Worm (Caenorhabditis elegans) whole organism, L1 larva: ENCODE results near the gene fbxc-32.
"Not testable (repeated sequence)": the region's sequence is repeated elsewhere in the genome, so short reads cannot be mapped to it uniquely, and the experiment has no call there.

Experiments used
- Y116A8C.19 ChIP-seq: sonication (generic microtip); optimal IDR thresholded peaks from 2 replicates; lab custom pipeline; 2016; ENCODE audit warnings: missing compliant biosample characterization, missing genetic modification characterization, borderline replicate concordance
- aly-2 ChIP-seq: fragments of 150-350 bp; optimal IDR thresholded peaks from 2 replicates; lab custom pipeline; 2014; ENCODE audit warnings: missing biosample characterization, missing genetic modification characterization
- ceh-90 ChIP-seq: sonication (generic microtip); optimal IDR thresholded peaks from 2 replicates; lab custom pipeline; 2016; ENCODE audit warnings: missing genetic modification characterization, missing compliant biosample characterization
- dpl-1 ChIP-seq, 3 experiments: fragments of 150-350 bp in 2 of 3; sonication (generic microtip) in 1 of 3; optimal IDR thresholded peaks; 2 replicates each; lab custom pipeline; 2014 to 2017; ENCODE audit warnings: missing biosample characterization in 3 of 3, missing genetic modification characterization in 3 of 3, missing genetic modification reagents in 3 of 3
- dsc-1 ChIP-seq: sonication (generic microtip); optimal IDR thresholded peaks from 2 replicates; lab custom pipeline; 2016; ENCODE audit warnings: mild to moderate bottlenecking, missing genetic modification characterization, missing compliant biosample characterization
- efl-1 ChIP-seq, 4 experiments: fragments of 150-350 bp; optimal IDR thresholded peaks in 3 of 4; peaks in 1 of 4; 1 replicate in 1 of 4; 2 replicates in 3 of 4; lab custom pipeline; 2014; ENCODE audit warnings: missing biosample characterization in 2 of 4, missing genetic modification characterization in 2 of 4, missing genetic modification reagents in 2 of 4
- egl-13 ChIP-seq: sonication (generic microtip); optimal IDR thresholded peaks from 2 replicates; lab custom pipeline; 2016; ENCODE audit warnings: missing genotype, missing genetic modification reagents, missing genetic modification characterization, missing compliant biosample characterization
- elt-2 ChIP-seq: sonication (generic microtip); optimal IDR thresholded peaks from 2 replicates; lab custom pipeline; 2016; ENCODE audit warnings: missing genetic modification characterization, mild to moderate bottlenecking, inconsistent platforms, missing compliant biosample characterization, missing genetic modification reagents
- ets-5 ChIP-seq: fragments of 200-800 bp; sonication (Bioruptor generic); IDR thresholded peaks from 2 replicates; pipeline ENCODE4 v1.3.6; 2022; ENCODE audit warnings: missing genetic modification characterization, missing compliant biosample characterization
- fkh-8 ChIP-seq: sonication (generic microtip); optimal IDR thresholded peaks from 2 replicates; lab custom pipeline; 2016; ENCODE audit warnings: mild to moderate bottlenecking, missing genetic modification characterization, missing compliant biosample characterization
- irx-1 ChIP-seq: sonication (generic microtip); optimal IDR thresholded peaks from 2 replicates; lab custom pipeline; 2016; ENCODE audit warnings: missing genetic modification characterization, missing compliant biosample characterization
- isw-1 ChIP-seq: fragments of 200-800 bp; sonication (Bioruptor generic); IDR thresholded peaks from 2 replicates; pipeline ENCODE4 v1.3.6; 2022; ENCODE audit warnings: missing genetic modification characterization, missing compliant biosample characterization
- jun-1 ChIP-seq: fragments of 150-350 bp; optimal IDR thresholded peaks from 2 replicates; lab custom pipeline; 2014; ENCODE audit warnings: missing biosample characterization, missing genetic modification reagents, missing genetic modification characterization
- lin-14 ChIP-seq: fragments of 200-800 bp; sonication (Bioruptor generic); optimal IDR thresholded peaks from 2 replicates; lab custom pipeline; 2018; ENCODE audit warnings: mild to moderate bottlenecking, missing genetic modification characterization, moderate library complexity, missing compliant biosample characterization
- lin-15B ChIP-seq: fragments of 150-350 bp; sonication (generic microtip); optimal IDR thresholded peaks from 3 replicates; lab custom pipeline; 2014; ENCODE audit warnings: missing biosample characterization, missing genetic modification characterization
- lin-35 ChIP-seq, 2 experiments: fragments of 150-350 bp; optimal IDR thresholded peaks; 2 replicates each; lab custom pipeline; 2014; ENCODE audit warnings: missing biosample characterization in 2 of 2, missing genetic modification characterization in 2 of 2, missing genetic modification reagents in 2 of 2
- lin-39 ChIP-seq: fragments of 150-350 bp; optimal IDR thresholded peaks from 2 replicates; lab custom pipeline; 2014; ENCODE audit warnings: missing biosample characterization, missing genetic modification reagents, missing genetic modification characterization
- lsy-2 ChIP-seq, 2 experiments: fragments of 150-350 bp; optimal IDR thresholded peaks; 2 replicates each; lab custom pipeline; 2014; ENCODE audit warnings: missing biosample characterization in 2 of 2, missing genetic modification characterization in 2 of 2
- mab-9 ChIP-seq: fragments of 200-800 bp; sonication (Bioruptor generic); IDR thresholded peaks from 2 replicates; pipeline ENCODE4 v1.3.6; 2022; ENCODE audit warnings: missing genetic modification reagents, missing genetic modification characterization, missing compliant biosample characterization
- nhr-20 ChIP-seq: sonication (generic microtip); optimal IDR thresholded peaks from 2 replicates; lab custom pipeline; 2016; ENCODE audit warnings: mild to moderate bottlenecking, missing genetic modification characterization, missing compliant biosample characterization
- nhr-237 ChIP-seq: fragments of 150-350 bp; optimal IDR thresholded peaks from 2 replicates; lab custom pipeline; 2014; ENCODE audit warnings: missing biosample characterization, missing genetic modification characterization
- nhr-76 ChIP-seq: sonication (generic microtip); optimal IDR thresholded peaks from 2 replicates; lab custom pipeline; 2017; ENCODE audit warnings: missing biosample characterization, missing genetic modification characterization
- nhr-77 ChIP-seq: fragments of 150-350 bp; optimal IDR thresholded peaks from 2 replicates; lab custom pipeline; 2014; ENCODE audit warnings: missing biosample characterization, missing genetic modification characterization
- nhr-84 ChIP-seq: sonication (generic microtip); optimal IDR thresholded peaks from 2 replicates; lab custom pipeline; 2017; ENCODE audit warnings: missing biosample characterization, missing genetic modification characterization
- pag-3 ChIP-seq: sonication (generic microtip); optimal IDR thresholded peaks from 2 replicates; lab custom pipeline; 2017; ENCODE audit warnings: missing genetic modification characterization, mild to moderate bottlenecking, missing compliant biosample characterization, antibody characterized with exemption, borderline replicate concordance; ENCODE audit not compliant: insufficient read depth
- pax-3 ChIP-seq: fragments of 200-800 bp; sonication (Bioruptor generic); optimal IDR thresholded peaks from 2 replicates; lab custom pipeline; 2018; ENCODE audit warnings: mild to moderate bottlenecking, missing genetic modification characterization, moderate library complexity, missing compliant biosample characterization
- pqm-1 ChIP-seq: sonication (generic microtip); optimal IDR thresholded peaks from 3 replicates; lab custom pipeline; 2017; ENCODE audit warnings: missing biosample characterization, missing genetic modification characterization
- snpc-4 ChIP-seq: fragments of 150-350 bp; optimal IDR thresholded peaks from 2 replicates; lab custom pipeline; 2014; ENCODE audit warnings: missing biosample characterization, missing genetic modification characterization
- sup-37 ChIP-seq: fragments of 200-800 bp; sonication (Bioruptor generic); optimal IDR thresholded peaks from 2 replicates; lab custom pipeline; 2018; ENCODE audit warnings: mild to moderate bottlenecking, missing genetic modification characterization, missing compliant biosample characterization
- swsn-7 ChIP-seq: sonication (generic microtip); optimal IDR thresholded peaks from 2 replicates; lab custom pipeline; 2016; ENCODE audit warnings: missing genetic modification characterization, missing compliant biosample characterization
- tlp-1 ChIP-seq: fragments of 150-350 bp; optimal IDR thresholded peaks from 2 replicates; lab custom pipeline; 2014; ENCODE audit warnings: missing biosample characterization, missing genetic modification characterization
- unc-98 ChIP-seq: fragments of 200-800 bp; sonication (Bioruptor generic); IDR thresholded peaks from 2 replicates; pipeline ENCODE4 v1.3.6; 2022; ENCODE audit warnings: missing genetic modification characterization, missing compliant biosample characterization

The fbxc-32 gene

ce11 chrII:938549-938948 lies 9.4 kb downstream of the fbxc-32 start, which contains the start of gene R07C3.3:
Gene R07C3.3 (plus strand): TSS chrII:938849.
- TF ChIP-seq nhr-76 (no peak), nhr-20 (tag; lab: Kevin White, UChicago) (no peak), lin-15B (tag; lab: Kevin White, UChicago) (no peak), lin-14 (GFP tag; lab: Kevin White, UChicago) (no peak), jun-1 (tag; lab: Kevin White, UChicago) (no peak), swsn-7 (tag; lab: Kevin White, UChicago) (no peak), ceh-90 (tag; lab: Kevin White, UChicago) (no peak), unc-98 (no peak), pax-3 (tag; lab: Kevin White, UChicago) (no peak), sup-37 (no peak), Y116A8C.19 (tag; lab: Kevin White, UChicago) (no peak), egl-13 (no peak), isw-1 (GFP tag; lab: Robert Waterston, UW) (no peak)

ce11 chrII:937265-937664 lies 10.7 kb downstream of the fbxc-32 start:
- TF ChIP-seq pqm-1 (tag; lab: Kevin White, UChicago): no peak
- no peak for TF ChIP-seq dsc-1 (tag; lab: Kevin White, UChicago)
- no peak for TF ChIP-seq nhr-77
- TF ChIP-seq Y116A8C.19 (tag; lab: Kevin White, UChicago): no peak
- no peak for TF ChIP-seq pax-3 (tag; lab: Kevin White, UChicago)
- TF ChIP-seq aly-2 (tag; lab: Kevin White, UChicago): no peak
- no peak for TF ChIP-seq isw-1 (GFP tag; lab: Robert Waterston, UW)
- TF ChIP-seq dpl-1 (GFP tag; optimal IDR thresholded peaks at IDR 0.05; lab: Kevin White, UChicago): no peak
- TF ChIP-seq mab-9 (GFP tag; lab: Robert Waterston, UW): no peak
- no peak for TF ChIP-seq irx-1
- no peak for TF ChIP-seq lin-35 (GFP tag; optimal IDR thresholded peaks at IDR 0.05; lab: Kevin White, UChicago)
- no peak for TF ChIP-seq ets-5 (GFP tag; lab: Robert Waterston, UW)
- no peak for TF ChIP-seq fkh-8
- no peak for TF ChIP-seq nhr-84
- no peak for TF ChIP-seq lsy-2 (tag; optimal IDR thresholded peaks at IDR 0.05; lab: Kevin White, UChicago)
- TF ChIP-seq, all 84 proteins: peak for 0

- TF ChIP-seq elt-2 (tag; lab: Kevin White, UChicago) (no peak), snpc-4 (tag; lab: Kevin White, UChicago) (no peak), efl-1 (optimal IDR thresholded peaks at IDR 0.05; lab: Kevin White, UChicago) (no peak), efl-1 (GFP tag; optimal IDR thresholded peaks at IDR 0.05 in 1 of 2; lab: Kevin White, UChicago) (peak in 1 of 2 experiments; percentile 6)
These were observed 15.3 kb downstream of the fbxc-32 start, which contains the start of gene acs-15 for ce11 chrII:932718-933117. Gene acs-15 (plus strand): TSS chrII:933018.

ce11 chrII:930871-931270 lies 17.1 kb downstream of the fbxc-32 start, which contains the start of gene fbxc-34:
Gene fbxc-34 (plus strand): TSS chrII:931171.
- TF ChIP-seq lin-39 (tag; lab: Kevin White, UChicago); tlp-1; Y116A8C.19 (tag; lab: Kevin White, UChicago): not testable (repeated sequence)
- TF ChIP-seq, all 84 proteins: peak for 0; not testable (repeated sequence) for 84

ce11 chrII:927331-927730 lies 20.7 kb downstream of the fbxc-32 start, which contains the start of gene R07C3.13:
Gene R07C3.13 (minus strand): TSS chrII:927431.
- TF ChIP-seq nhr-237 (no peak), pag-3 (no peak), efl-1 (optimal IDR thresholded peaks at IDR 0.05; lab: Kevin White, UChicago) (no peak), efl-1 (GFP tag; optimal IDR thresholded peaks at IDR 0.05 in 1 of 2; lab: Kevin White, UChicago) (peak in 1 of 2 experiments; percentile 15)
